Worm (Caenorhabditis elegans) whole organism, L4 larva: Measurements from ENCODE around the gene gsto-2.

Source experiments
- ceh-82 ChIP-seq: sonication (generic microtip); optimal IDR thresholded peaks from 2 replicates; lab custom pipeline; 2017; ENCODE audit warnings: missing biosample characterization, missing genetic modification characterization
- jun-1 ChIP-seq: fragments of 150-350 bp; optimal IDR thresholded peaks from 2 replicates; lab custom pipeline; 2014; ENCODE audit warnings: missing biosample characterization, missing genetic modification reagents, missing genetic modification characterization
- madf-5 ChIP-seq, 2 experiments: fragments of 200-800 bp; sonication (Bioruptor generic); IDR thresholded peaks; 2 replicates each; pipeline ENCODE4 v1.3.6; 2022; ENCODE audit warnings: missing compliant biosample characterization in 2 of 2, missing genetic modification characterization in 2 of 2
- mdl-1 ChIP-seq, 2 experiments: fragments of 150-350 bp in 1 of 2; sonication (generic microtip) in 1 of 2; optimal IDR thresholded peaks; 2 replicates each; lab custom pipeline; 2014 to 2017; ENCODE audit warnings: missing biosample characterization in 2 of 2, missing genetic modification characterization in 2 of 2
- nhr-42 ChIP-seq: fragments of 200-800 bp; sonication (Bioruptor generic); IDR thresholded peaks from 2 replicates; pipeline ENCODE4 v1.3.6; 2022; ENCODE audit warnings: missing genetic modification characterization, missing compliant biosample characterization
- nhr-6 ChIP-seq: fragments of 150-350 bp; optimal IDR thresholded peaks from 2 replicates; lab custom pipeline; 2014; ENCODE audit warnings: missing biosample characterization, missing genetic modification characterization
- unc-62 ChIP-seq, 3 experiments: fragments of 150-350 bp in 1 of 3; sonication (generic microtip); optimal IDR thresholded peaks in 2 of 3; peaks in 1 of 3; 1 replicate in 1 of 3; 2 replicates in 2 of 3; lab custom pipeline; 2014 to 2017; ENCODE audit warnings: missing biosample characterization in 3 of 3, missing genetic modification characterization in 3 of 3, missing genetic modification reagents in 3 of 3, missing genotype in 1 of 3
- zag-1 ChIP-seq: fragments of 150-350 bp; optimal IDR thresholded peaks from 2 replicates; lab custom pipeline; 2014; ENCODE audit warnings: missing biosample characterization, missing genetic modification characterization

- TF ChIP-seq ceh-82 (tag; lab: Kevin White, UChicago) (no peak), madf-5 (GFP tag; IDR thresholded peaks at IDR 0.05; lab: Robert Waterston, UW) (no peak), zag-1 (tag; lab: Kevin White, UChicago) (no peak), unc-62 (GFP tag; optimal IDR thresholded peaks at IDR 0.05 in 1 of 2; lab: Kevin White, UChicago) (no peak), unc-62 (tag; optimal IDR thresholded peaks at IDR 0.05; lab: Kevin White, UChicago) (no peak), jun-1 (no peak), nhr-42 (GFP tag; lab: Robert Waterston, UW) (no peak), nhr-6 (tag; lab: Kevin White, UChicago) (no peak), mdl-1 (tag; optimal IDR thresholded peaks at IDR 0.05; lab: Kevin White, UChicago) (no peak)
Observed at ce11 chrIII:8564372-8564771, 9.8 kb downstream of the gsto-2 start.
